Worm (Caenorhabditis elegans): ENCODE data around the gene ttr-18.

Gene ttr-18

ce11 chrII:11486698-11487234 lies at the start of gene ttr-18:
Gene ttr-18 (minus strand): TSS chrII:11486748.
- TF ChIP-seq hmg-4 (GFP tag; optimal IDR thresholded peaks at IDR 0.05), result no peak
- no peak for TF ChIP-seq ceh-36 (tag; optimal IDR thresholded peaks at IDR 0.05)
- TF ChIP-seq sea-1 (GFP tag; conservative IDR thresholded peaks at IDR 0.05), result no peak
- no peak for TF ChIP-seq hmbx-1 (tag; optimal IDR thresholded peaks at IDR 0.05)
- TF ChIP-seq F13C5.2 (tag; optimal IDR thresholded peaks at IDR 0.05), result no peak
- no peak for TF ChIP-seq flt-1 (GFP tag; IDR thresholded peaks at IDR 0.05)
- TF ChIP-seq scrt-1 (GFP tag; IDR thresholded peaks at IDR 0.05), result no peak
- no peak for TF ChIP-seq tbx-11 (GFP tag; IDR thresholded peaks at IDR 0.05)
- no peak for TF ChIP-seq tra-4 (tag; optimal IDR thresholded peaks at IDR 0.05)
- TF ChIP-seq B0310.2 (tag; optimal IDR thresholded peaks at IDR 0.05), result no peak
- TF ChIP-seq tbx-37 (GFP tag; conservative IDR thresholded peaks at IDR 0.05), result no peak
- no peak for TF ChIP-seq aly-1 (tag; optimal IDR thresholded peaks at IDR 0.05)

- TF ChIP-seq scrt-1 (GFP tag; IDR thresholded peaks at IDR 0.05), result no peak
- no peak for TF ChIP-seq B0310.2 (tag; optimal IDR thresholded peaks at IDR 0.05)
- TF ChIP-seq F13C5.2 (tag; optimal IDR thresholded peaks at IDR 0.05), result no peak
- no peak for TF ChIP-seq flt-1 (GFP tag; IDR thresholded peaks at IDR 0.05)
- no peak for TF ChIP-seq ama-1 (optimal IDR thresholded peaks at IDR 0.05)
- TF ChIP-seq tra-4 (tag; optimal IDR thresholded peaks at IDR 0.05), result no peak
- no peak for TF ChIP-seq aly-1 (tag; optimal IDR thresholded peaks at IDR 0.05)
- TF ChIP-seq hmg-4 (GFP tag; optimal IDR thresholded peaks at IDR 0.05), result no peak
- TF ChIP-seq ceh-36 (tag; optimal IDR thresholded peaks at IDR 0.05), result no peak
- no peak for TF ChIP-seq ceh-13 (GFP tag; optimal IDR thresholded peaks at IDR 0.05)
- TF ChIP-seq hmbx-1 (tag; optimal IDR thresholded peaks at IDR 0.05), result no peak
- no peak for TF ChIP-seq ets-7 (tag; optimal IDR thresholded peaks at IDR 0.05)
- no peak for TF ChIP-seq pes-1 (GFP tag; IDR thresholded peaks at IDR 0.05)
- TF ChIP-seq tbx-37 (GFP tag; conservative IDR thresholded peaks at IDR 0.05), result no peak
- TF ChIP-seq tbx-11 (GFP tag; IDR thresholded peaks at IDR 0.05), result no peak
- no peak for TF ChIP-seq sea-1 (GFP tag; conservative IDR thresholded peaks at IDR 0.05)
These were observed 49.4 kb upstream of the ttr-18 start for ce11 chrII:11535924-11536323.

- TF ChIP-seq hnd-1 (tag; optimal IDR thresholded peaks at IDR 0.05), result no peak
- TF ChIP-seq ceh-36 (tag; optimal IDR thresholded peaks at IDR 0.05), result peak; percentile 11
- no peak for TF ChIP-seq aly-1 (tag; optimal IDR thresholded peaks at IDR 0.05)
- TF ChIP-seq scrt-1 (GFP tag; IDR thresholded peaks at IDR 0.05), result no peak
- TF ChIP-seq hmg-4 (GFP tag; optimal IDR thresholded peaks at IDR 0.05), result peak; percentile 74
- TF ChIP-seq flt-1 (GFP tag; IDR thresholded peaks at IDR 0.05), result peak; percentile 35; the same call in 1 of the 2 replicates
- no peak for TF ChIP-seq ceh-13 (GFP tag; optimal IDR thresholded peaks at IDR 0.05)
- TF ChIP-seq hmbx-1 (tag; optimal IDR thresholded peaks at IDR 0.05), result no peak
- no peak for TF ChIP-seq tra-4 (tag; optimal IDR thresholded peaks at IDR 0.05)
- no peak for TF ChIP-seq tbx-11 (GFP tag; IDR thresholded peaks at IDR 0.05)
- TF ChIP-seq ama-1 (optimal IDR thresholded peaks at IDR 0.05), result no peak
- no peak for TF ChIP-seq F13C5.2 (tag; optimal IDR thresholded peaks at IDR 0.05)
- peak; percentile 56; the same call in 1 of the 2 replicates for TF ChIP-seq sea-1 (GFP tag; conservative IDR thresholded peaks at IDR 0.05)
- 0 out of 2 replicates have a peak, but pooled peaks have one; percentile 4 for TF ChIP-seq tbx-37 (GFP tag; conservative IDR thresholded peaks at IDR 0.05)
- 0 out of 2 replicates have a peak, but pooled peaks have one; percentile 7 for TF ChIP-seq pes-1 (GFP tag; IDR thresholded peaks at IDR 0.05)
- no peak for TF ChIP-seq B0310.2 (tag; optimal IDR thresholded peaks at IDR 0.05)
- no peak for TF ChIP-seq ets-7 (tag; optimal IDR thresholded peaks at IDR 0.05)
These were observed 48.9 kb upstream of the ttr-18 start for ce11 chrII:11535429-11535828.

- TF ChIP-seq tbx-11 (GFP tag; IDR thresholded peaks at IDR 0.05), result peak; percentile 63
- TF ChIP-seq hnd-1 (tag; optimal IDR thresholded peaks at IDR 0.05), result peak; percentile 36
- TF ChIP-seq flt-1 (GFP tag; IDR thresholded peaks at IDR 0.05), result peak; percentile 82
- TF ChIP-seq ceh-13 (GFP tag; optimal IDR thresholded peaks at IDR 0.05), result peak; percentile 14
- peak; percentile 79 for TF ChIP-seq sea-1 (GFP tag; conservative IDR thresholded peaks at IDR 0.05)
- TF ChIP-seq tbx-37 (GFP tag; conservative IDR thresholded peaks at IDR 0.05), result peak; percentile 86
- peak; percentile 71; the same call in 1 of the 2 replicates for TF ChIP-seq scrt-1 (GFP tag; IDR thresholded peaks at IDR 0.05)
- TF ChIP-seq ets-7 (tag; optimal IDR thresholded peaks at IDR 0.05), result peak; percentile 70
- TF ChIP-seq pes-1 (GFP tag; IDR thresholded peaks at IDR 0.05), result peak; percentile 86
- TF ChIP-seq hmg-4 (GFP tag; optimal IDR thresholded peaks at IDR 0.05), result peak; percentile 13
These were observed 48.0 kb upstream of the ttr-18 start, which contains the start of gene Y62F5A.12 for ce11 chrII:11534429-11535099. Gene Y62F5A.12 (minus strand): TSS chrII:11534479.

ce11 chrII:11533716-11534115 lies 47.2 kb upstream of the ttr-18 start, which contains the start of gene mdt-8:
Gene mdt-8 (minus strand): TSS chrII:11533816.
- TF ChIP-seq ets-7 (tag; optimal IDR thresholded peaks at IDR 0.05), result no peak
- no peak for TF ChIP-seq ceh-13 (GFP tag; optimal IDR thresholded peaks at IDR 0.05)
- no peak for TF ChIP-seq ama-1 (optimal IDR thresholded peaks at IDR 0.05)
- no peak for TF ChIP-seq ceh-36 (tag; optimal IDR thresholded peaks at IDR 0.05)
- TF ChIP-seq B0310.2 (tag; optimal IDR thresholded peaks at IDR 0.05), result no peak
- no peak for TF ChIP-seq tbx-37 (GFP tag; conservative IDR thresholded peaks at IDR 0.05)
- no peak for TF ChIP-seq tbx-11 (GFP tag; IDR thresholded peaks at IDR 0.05)
- no peak for TF ChIP-seq tra-4 (tag; optimal IDR thresholded peaks at IDR 0.05)

- TF ChIP-seq B0310.2 (tag; optimal IDR thresholded peaks at IDR 0.05) (no peak), tra-4 (tag; optimal IDR thresholded peaks at IDR 0.05) (no peak), tbx-37 (GFP tag; conservative IDR thresholded peaks at IDR 0.05) (no peak), pes-1 (GFP tag; IDR thresholded peaks at IDR 0.05) (no peak), tbx-11 (GFP tag; IDR thresholded peaks at IDR 0.05) (no peak), F13C5.2 (tag; optimal IDR thresholded peaks at IDR 0.05) (no peak), hmbx-1 (tag; optimal IDR thresholded peaks at IDR 0.05) (no peak), aly-1 (tag; optimal IDR thresholded peaks at IDR 0.05) (no peak), ceh-36 (tag; optimal IDR thresholded peaks at IDR 0.05) (no peak), sea-1 (GFP tag; conservative IDR thresholded peaks at IDR 0.05) (no peak), scrt-1 (GFP tag; IDR thresholded peaks at IDR 0.05) (no peak), ets-7 (tag; optimal IDR thresholded peaks at IDR 0.05) (no peak), ama-1 (optimal IDR thresholded peaks at IDR 0.05) (no peak)
These were observed 40.4 kb upstream of the ttr-18 start, which contains the start of gene age-1 for ce11 chrII:11526954-11527353. Gene age-1 (minus strand): TSS chrII:11527054.
